Worm (Caenorhabditis elegans) whole organism, early embryonic: ENCODE results near the gene gst-40.

Experiments used
- B0310.2 ChIP-seq: sonication (generic microtip); optimal IDR thresholded peaks from 2 replicates; lab custom pipeline; 2016; ENCODE audit warnings: mild to moderate bottlenecking, missing genetic modification characterization, missing compliant biosample characterization
- F13C5.2 ChIP-seq: sonication (generic microtip); optimal IDR thresholded peaks from 2 replicates; lab custom pipeline; 2017; ENCODE audit warnings: mild to moderate bottlenecking, missing genetic modification characterization, inconsistent platforms, missing compliant biosample characterization
- aly-1 ChIP-seq: sonication (generic microtip); optimal IDR thresholded peaks from 2 replicates; lab custom pipeline; 2016; ENCODE audit warnings: missing genetic modification characterization, missing compliant biosample characterization
- ama-1 ChIP-seq: fragments of 150-350 bp; optimal IDR thresholded peaks from 2 replicates; lab custom pipeline; 2014
- ceh-13 ChIP-seq: fragments of 200-800 bp; sonication (Bioruptor generic); optimal IDR thresholded peaks from 2 replicates; lab custom pipeline; 2018; ENCODE audit warnings: mild to moderate bottlenecking, missing genetic modification characterization, missing compliant biosample characterization
- ceh-36 ChIP-seq: sonication (generic microtip); optimal IDR thresholded peaks from 2 replicates; lab custom pipeline; 2016; ENCODE audit warnings: missing genetic modification characterization, inconsistent platforms, missing compliant biosample characterization
- ets-7 ChIP-seq: sonication (generic microtip); optimal IDR thresholded peaks from 2 replicates; lab custom pipeline; 2016; ENCODE audit warnings: missing genotype, missing genetic modification characterization, missing compliant biosample characterization
- flt-1 ChIP-seq: fragments of 200-800 bp; sonication (Bioruptor generic); IDR thresholded peaks from 2 replicates; pipeline ENCODE4 v1.3.6; 2022; ENCODE audit warnings: missing genetic modification characterization, missing compliant biosample characterization
- hmbx-1 ChIP-seq: sonication (generic microtip); optimal IDR thresholded peaks from 2 replicates; lab custom pipeline; 2016; ENCODE audit warnings: mild to moderate bottlenecking, missing genetic modification characterization, missing compliant biosample characterization
- hmg-4 ChIP-seq: fragments of 200-800 bp; sonication (Bioruptor generic); optimal IDR thresholded peaks from 2 replicates; lab custom pipeline; 2018; ENCODE audit warnings: mild to moderate bottlenecking, missing genetic modification characterization, missing compliant biosample characterization
- hnd-1 ChIP-seq: sonication (generic microtip); optimal IDR thresholded peaks from 2 replicates; lab custom pipeline; 2016; ENCODE audit warnings: missing genetic modification characterization, missing compliant biosample characterization
- pes-1 ChIP-seq: fragments of 200-800 bp; sonication (Bioruptor generic); IDR thresholded peaks from 2 replicates; pipeline ENCODE4 v1.3.6; 2022; ENCODE audit warnings: missing genetic modification reagents, missing genetic modification characterization, missing compliant biosample characterization
- scrt-1 ChIP-seq: fragments of 200-800 bp; sonication (Bioruptor generic); IDR thresholded peaks from 2 replicates; pipeline ENCODE4 v1.3.6; 2022; ENCODE audit warnings: missing genetic modification characterization, missing compliant biosample characterization
- sea-1 ChIP-seq: fragments of 200-800 bp; sonication (Bioruptor generic); conservative IDR thresholded peaks from 2 replicates; pipeline ENCODE4 v1.3.6; 2022; ENCODE audit warnings: missing genetic modification characterization, missing compliant biosample characterization
- tbx-11 ChIP-seq: fragments of 200-800 bp; sonication (Bioruptor generic); IDR thresholded peaks from 2 replicates; pipeline ENCODE4 v1.3.6; 2022; ENCODE audit warnings: missing genetic modification characterization, missing compliant biosample characterization
- tbx-37 ChIP-seq: fragments of 200-800 bp; sonication (Bioruptor generic); conservative IDR thresholded peaks from 2 replicates; pipeline ENCODE4 v1.3.6; 2022; ENCODE audit warnings: missing genetic modification reagents, missing genetic modification characterization, missing compliant biosample characterization
- tra-4 ChIP-seq: sonication (generic microtip); optimal IDR thresholded peaks from 2 replicates; lab custom pipeline; 2017; ENCODE audit warnings: missing genetic modification characterization, missing compliant biosample characterization

Gene gst-40

ce11 chrIV:740674-741073, 19.6 kb upstream of the gst-40 start:
- TF ChIP-seq sea-1 = no peak
- TF ChIP-seq ceh-36 = no peak
- no peak for TF ChIP-seq B0310.2 (tag; lab: Kevin White, UChicago)
- no peak for TF ChIP-seq hmg-4 (GFP tag; lab: Kevin White, UChicago)

- TF ChIP-seq ceh-13 (GFP tag; lab: Kevin White, UChicago) (no peak), ceh-36 (no peak), hmg-4 (GFP tag; lab: Kevin White, UChicago) (no peak), scrt-1 (GFP tag; lab: Robert Waterston, UW) (no peak), B0310.2 (tag; lab: Kevin White, UChicago) (no peak), pes-1 (GFP tag; lab: Robert Waterston, UW) (no peak), tbx-37 (no peak), hnd-1 (tag; lab: Kevin White, UChicago) (no peak), aly-1 (tag; lab: Kevin White, UChicago) (no peak), ama-1 (no peak), tra-4 (no peak), F13C5.2 (tag; lab: Kevin White, UChicago) (no peak), ets-7 (tag; lab: Kevin White, UChicago) (no peak), flt-1 (GFP tag; lab: Robert Waterston, UW) (no peak), sea-1 (no peak), hmbx-1 (no peak), tbx-11 (no peak)
Measured at ce11 chrIV:741831-742230, 18.5 kb upstream of the gst-40 start.

- no peak for TF ChIP-seq tbx-11
Measured at ce11 chrIV:746333-746732, 14.0 kb upstream of the gst-40 start.

- TF ChIP-seq flt-1 (GFP tag; lab: Robert Waterston, UW) (no peak), ceh-36 (no peak), ets-7 (tag; lab: Kevin White, UChicago) (no peak), tbx-37 (no peak), tra-4 (no peak), tbx-11 (no peak), ama-1 (no peak)
Measured at ce11 chrIV:749557-749956, 10.7 kb upstream of the gst-40 start.

- TF ChIP-seq ceh-13 (GFP tag; lab: Kevin White, UChicago) (no peak), ama-1 (no peak), F13C5.2 (tag; lab: Kevin White, UChicago) (no peak), ceh-36 (no peak), hnd-1 (tag; lab: Kevin White, UChicago) (no peak), ets-7 (tag; lab: Kevin White, UChicago) (no peak), B0310.2 (tag; lab: Kevin White, UChicago) (no peak), tra-4 (no peak), flt-1 (GFP tag; lab: Robert Waterston, UW) (no peak), scrt-1 (GFP tag; lab: Robert Waterston, UW) (no peak), tbx-11 (no peak)
Measured at ce11 chrIV:754357-754972, 5.8 kb upstream of the gst-40 start.

- TF ChIP-seq ama-1 (no peak), B0310.2 (tag; lab: Kevin White, UChicago) (no peak), ets-7 (tag; lab: Kevin White, UChicago) (no peak), tra-4 (no peak), hmg-4 (GFP tag; lab: Kevin White, UChicago) (no peak), flt-1 (GFP tag; lab: Robert Waterston, UW) (no peak), tbx-11 (no peak), scrt-1 (GFP tag; lab: Robert Waterston, UW) (no peak), ceh-13 (GFP tag; lab: Kevin White, UChicago) (no peak), pes-1 (GFP tag; lab: Robert Waterston, UW) (no peak), sea-1 (no peak)
Measured at ce11 chrIV:756421-756820, 3.9 kb upstream of the gst-40 start, which contains the start of gene srt-23. srt-23 (plus strand) TSS chrIV:756721.

- TF ChIP-seq hmbx-1 = no peak
- no peak for TF ChIP-seq ceh-13 (GFP tag; lab: Kevin White, UChicago)
- TF ChIP-seq tra-4 = no peak
Measured at ce11 chrIV:756956-757355, 3.3 kb upstream of the gst-40 start.

- TF ChIP-seq F13C5.2 (tag; lab: Kevin White, UChicago) (no peak), hmbx-1 (no peak), flt-1 (GFP tag; lab: Robert Waterston, UW) (no peak), tbx-11 (no peak), ama-1 (no peak), ets-7 (tag; lab: Kevin White, UChicago) (no peak), tra-4 (no peak), B0310.2 (tag; lab: Kevin White, UChicago) (no peak), pes-1 (GFP tag; lab: Robert Waterston, UW) (no peak), hnd-1 (tag; lab: Kevin White, UChicago) (no peak), ceh-13 (GFP tag; lab: Kevin White, UChicago) (no peak), scrt-1 (GFP tag; lab: Robert Waterston, UW) (no peak), aly-1 (tag; lab: Kevin White, UChicago) (no peak)
Measured at ce11 chrIV:757548-757947, 2.8 kb upstream of the gst-40 start.

- no peak for TF ChIP-seq ceh-36
- no peak for TF ChIP-seq aly-1 (tag; lab: Kevin White, UChicago)
- no peak for TF ChIP-seq ama-1
- no peak for TF ChIP-seq tbx-37
- no peak for TF ChIP-seq hnd-1 (tag; lab: Kevin White, UChicago)
- TF ChIP-seq ceh-13 (GFP tag; lab: Kevin White, UChicago) = no peak
- no peak for TF ChIP-seq hmbx-1
- no peak for TF ChIP-seq flt-1 (GFP tag; lab: Robert Waterston, UW)
- no peak for TF ChIP-seq F13C5.2 (tag; lab: Kevin White, UChicago)
- TF ChIP-seq hmg-4 (GFP tag; lab: Kevin White, UChicago) = no peak
- TF ChIP-seq B0310.2 (tag; lab: Kevin White, UChicago) = no peak
- TF ChIP-seq pes-1 (GFP tag; lab: Robert Waterston, UW) = no peak
- no peak for TF ChIP-seq ets-7 (tag; lab: Kevin White, UChicago)
- TF ChIP-seq scrt-1 (GFP tag; lab: Robert Waterston, UW) = no peak
- no peak for TF ChIP-seq sea-1
- TF ChIP-seq tra-4 = no peak
- TF ChIP-seq tbx-11 = no peak
Measured at ce11 chrIV:762016-762459, 1.7 kb downstream of the gst-40 start.
